Fruit fly (Drosophila melanogaster): ENCODE data around the gene CG13727.

Gene CG13727

dm6 chr3L:17310509-17310908 is 30.6 kb downstream of the CG13727 start (continued):
- TF ChIP-seq Dfd (GFP tag; optimal IDR thresholded peaks at IDR 0.05), result no peak
- no peak for TF ChIP-seq eyg (GFP tag; optimal IDR thresholded peaks at IDR 0.05)
- TF ChIP-seq jing (GFP tag; optimal IDR thresholded peaks at IDR 0.05), result no peak
- TF ChIP-seq CG2875 (GFP tag; optimal IDR thresholded peaks at IDR 0.05), result no peak
- peak; percentile 37 for TF ChIP-seq HHEX (GFP tag; optimal IDR thresholded peaks at IDR 0.05)
- TF ChIP-seq kni (GFP tag; optimal IDR thresholded peaks at IDR 0.05), result no peak
- TF ChIP-seq CG33557 (GFP tag; optimal IDR thresholded peaks at IDR 0.05), result no peak
- TF ChIP-seq Pdp1 (GFP tag; optimal IDR thresholded peaks at IDR 0.05), result no peak
- TF ChIP-seq salm (tag; optimal IDR thresholded peaks at IDR 0.05), result no peak
- peak; percentile 82 for TF ChIP-seq Fer1 (GFP tag; optimal IDR thresholded peaks at IDR 0.05)
- no peak for TF ChIP-seq CG4328 (GFP tag; optimal IDR thresholded peaks at IDR 0.05)
- TF ChIP-seq sc (optimal IDR thresholded peaks at IDR 0.05), result no peak
- no peak for TF ChIP-seq sc (GFP tag; optimal IDR thresholded peaks at IDR 0.05)
- peak; percentile 65 for TF ChIP-seq Ptx1 (GFP tag; IDR thresholded peaks at IDR 0.05)
- TF ChIP-seq CG6813 (GFP tag; optimal IDR thresholded peaks at IDR 0.05), result peak; percentile 40
- TF ChIP-seq lilli (GFP tag; optimal IDR thresholded peaks at IDR 0.05), result no peak
- TF ChIP-seq MTF-1 (GFP tag; optimal IDR thresholded peaks at IDR 0.05; ENCODE audit: borderline replicate concordance), result peak; percentile 26
- TF ChIP-seq pum (GFP tag; optimal IDR thresholded peaks at IDR 0.05), result no peak
- TF ChIP-seq Max (GFP tag; optimal IDR thresholded peaks at IDR 0.05), result no peak
- peak; percentile 13 for TF ChIP-seq CG10543 (GFP tag; optimal IDR thresholded peaks at IDR 0.05)
- 0 out of 4 replicates have a peak, but pooled peaks have one; percentile 22 for TF ChIP-seq Gug (GFP tag; IDR thresholded peaks at IDR 0.05)
- TF ChIP-seq CG11085 (GFP tag; IDR thresholded peaks at IDR 0.05), result peak; percentile 48; the same call in 1 of the 2 replicates
- no peak for TF ChIP-seq CG4730 (GFP tag; IDR thresholded peaks at IDR 0.05)
- TF ChIP-seq CG6654 (GFP tag; optimal IDR thresholded peaks at IDR 0.05), result peak; percentile 14
- no peak for TF ChIP-seq Eip74EF (GFP tag; optimal IDR thresholded peaks at IDR 0.05)
- no peak for TF ChIP-seq tll (GFP tag; optimal IDR thresholded peaks at IDR 0.05)
- TF ChIP-seq Hsf (GFP tag; optimal IDR thresholded peaks at IDR 0.05), result no peak
- no peak for TF ChIP-seq kay (GFP tag; optimal IDR thresholded peaks at IDR 0.05)
- no peak for TF ChIP-seq stwl (tag; optimal IDR thresholded peaks at IDR 0.05)
- TF ChIP-seq caup (GFP tag; optimal IDR thresholded peaks at IDR 0.05; ENCODE audit: severe bottlenecking), result peak; percentile 57
- no peak for TF ChIP-seq CG3995 (GFP tag; optimal IDR thresholded peaks at IDR 0.05)
- TF ChIP-seq Taf1 (GFP tag; IDR thresholded peaks at IDR 0.05), result no peak
- no peak for TF ChIP-seq Hr3 (GFP tag; optimal IDR thresholded peaks at IDR 0.05)
- peak; percentile 43 for TF ChIP-seq CG17359 (tag; optimal IDR thresholded peaks at IDR 0.05)
- TF ChIP-seq CG4820 (GFP tag; optimal IDR thresholded peaks at IDR 0.05), result no peak
- peak; percentile 61 for TF ChIP-seq CG2678 (tag; optimal IDR thresholded peaks at IDR 0.05)
- TF ChIP-seq CG30431 (GFP tag; optimal IDR thresholded peaks at IDR 0.05), result no peak
- no peak for TF ChIP-seq Sin3A (optimal IDR thresholded peaks at IDR 0.05)
- TF ChIP-seq CG7987 (GFP tag; optimal IDR thresholded peaks at IDR 0.05), result no peak
- TF ChIP-seq CG4707 (GFP tag; optimal IDR thresholded peaks at IDR 0.05), result no peak
- no peak for TF ChIP-seq Ravus (GFP tag; IDR thresholded peaks at IDR 0.05)
- TF ChIP-seq CG10462 (GFP tag; optimal IDR thresholded peaks at IDR 0.05), result no peak
- TF ChIP-seq amos (GFP tag; IDR thresholded peaks at IDR 0.05; ENCODE audit: partially characterized antibody), result no peak
- peak; percentile 32; the same call in 1 of the 2 replicates for TF ChIP-seq CG4404 (GFP tag; IDR thresholded peaks at IDR 0.05)
- peak; percentile 70 for TF ChIP-seq CG6689 (GFP tag; IDR thresholded peaks at IDR 0.05)
- TF ChIP-seq fd96Cb (tag; optimal IDR thresholded peaks at IDR 0.05), result peak; percentile 28
- TF ChIP-seq ap (GFP tag; IDR thresholded peaks at IDR 0.05), result no peak
- no peak for TF ChIP-seq CG16779 (GFP tag; IDR thresholded peaks at IDR 0.05)
- TF ChIP-seq CG11695 (GFP tag; IDR thresholded peaks at IDR 0.05), result peak; percentile 61; the same call in 2 of the 3 replicates
- TF ChIP-seq CG17612 (GFP tag; IDR thresholded peaks at IDR 0.05), result no peak
- no peak for TF ChIP-seq usp (GFP tag; optimal IDR thresholded peaks at IDR 0.05)

Measured in whole organism, embryonic.